Worm (Caenorhabditis elegans) whole organism, late embryonic: ENCODE measurements around the gene asp-5.

Experiments
- C08G9.2 ChIP-seq: sonication (generic microtip); optimal IDR thresholded peaks from 2 replicates; lab custom pipeline; 2016; ENCODE audit warnings: mild to moderate bottlenecking, missing genetic modification characterization, moderate library complexity, missing compliant biosample characterization
- K09A11.1 ChIP-seq: sonication (generic microtip); optimal IDR thresholded peaks from 2 replicates; lab custom pipeline; 2017; ENCODE audit warnings: antibody characterized with exemption, mild to moderate bottlenecking, missing genetic modification characterization, missing compliant biosample characterization; ENCODE audit not compliant: insufficient read depth
- ahr-1 ChIP-seq: sonication (generic microtip); optimal IDR thresholded peaks from 2 replicates; lab custom pipeline; 2016; ENCODE audit warnings: missing genetic modification characterization, missing compliant biosample characterization
- ceh-2 ChIP-seq: sonication (generic microtip); optimal IDR thresholded peaks from 2 replicates; lab custom pipeline; 2016; ENCODE audit warnings: missing genotype, missing genetic modification characterization, missing compliant biosample characterization
- ceh-22 ChIP-seq: sonication (generic microtip); optimal IDR thresholded peaks from 2 replicates; lab custom pipeline; 2017; ENCODE audit warnings: missing biosample characterization, missing genetic modification characterization
- ceh-34 ChIP-seq: sonication (generic microtip); optimal IDR thresholded peaks from 2 replicates; lab custom pipeline; 2016; ENCODE audit warnings: mild to moderate bottlenecking, missing genetic modification characterization, missing compliant biosample characterization
- ceh-45 ChIP-seq: fragments of 200-800 bp; sonication (Bioruptor generic); IDR thresholded peaks from 2 replicates; pipeline ENCODE4 v1.3.6; 2022; ENCODE audit warnings: missing genetic modification reagents, missing genetic modification characterization, missing compliant biosample characterization
- ceh-48 ChIP-seq: sonication (generic microtip); optimal IDR thresholded peaks from 2 replicates; lab custom pipeline; 2016; ENCODE audit warnings: missing genetic modification characterization, inconsistent platforms, missing compliant biosample characterization
- ceh-6 ChIP-seq: fragments of 200-800 bp; sonication (Bioruptor generic); optimal IDR thresholded peaks from 2 replicates; lab custom pipeline; 2018; ENCODE audit warnings: mild to moderate bottlenecking, missing genetic modification characterization, missing compliant biosample characterization
- dmd-4 ChIP-seq: sonication (generic microtip); optimal IDR thresholded peaks from 2 replicates; lab custom pipeline; 2016; ENCODE audit warnings: borderline replicate concordance, missing genetic modification characterization, missing compliant biosample characterization
- elt-2 ChIP-seq: sonication (generic microtip); optimal IDR thresholded peaks from 2 replicates; lab custom pipeline; 2016; ENCODE audit warnings: missing genetic modification reagents, missing genetic modification characterization, missing compliant biosample characterization
- elt-4 ChIP-seq: sonication (generic microtip); optimal IDR thresholded peaks from 2 replicates; lab custom pipeline; 2016; ENCODE audit warnings: missing genetic modification characterization, missing compliant biosample characterization
- ets-4 ChIP-seq: sonication (generic microtip); optimal IDR thresholded peaks from 2 replicates; lab custom pipeline; 2016; ENCODE audit warnings: missing genetic modification characterization, missing compliant biosample characterization
- fax-1 ChIP-seq: sonication (generic microtip); optimal IDR thresholded peaks from 2 replicates; lab custom pipeline; 2016; ENCODE audit warnings: missing genotype, missing genetic modification characterization, missing compliant biosample characterization
- fkh-10 ChIP-seq: fragments of 150-350 bp; optimal IDR thresholded peaks from 2 replicates; lab custom pipeline; 2014; ENCODE audit warnings: missing biosample characterization, missing genetic modification reagents, missing genetic modification characterization
- fkh-6 ChIP-seq: sonication (generic microtip); optimal IDR thresholded peaks from 2 replicates; lab custom pipeline; 2016; ENCODE audit warnings: missing genetic modification characterization, missing compliant biosample characterization
- hlh-13 ChIP-seq: fragments of 200-800 bp; sonication (Bioruptor generic); optimal IDR thresholded peaks from 2 replicates; lab custom pipeline; 2018; ENCODE audit warnings: mild to moderate bottlenecking, missing genetic modification characterization, missing compliant biosample characterization
- lin-11 ChIP-seq: fragments of 200-800 bp; sonication (Bioruptor generic); optimal IDR thresholded peaks from 2 replicates; lab custom pipeline; 2018; ENCODE audit warnings: mild to moderate bottlenecking, missing genetic modification characterization, missing compliant biosample characterization
- madf-2 ChIP-seq: sonication (generic microtip); optimal IDR thresholded peaks from 2 replicates; lab custom pipeline; 2017; ENCODE audit warnings: missing genetic modification characterization, missing compliant biosample characterization
- mec-3 ChIP-seq: sonication (generic microtip); optimal IDR thresholded peaks from 2 replicates; lab custom pipeline; 2016; ENCODE audit warnings: borderline replicate concordance, missing genetic modification characterization, missing compliant biosample characterization
- npax-4 ChIP-seq: sonication (generic microtip); optimal IDR thresholded peaks from 2 replicates; lab custom pipeline; 2016; ENCODE audit warnings: missing genetic modification characterization, missing compliant biosample characterization
- odd-2 ChIP-seq: sonication (generic microtip); optimal IDR thresholded peaks from 2 replicates; lab custom pipeline; 2017; ENCODE audit warnings: antibody characterized with exemption, mild to moderate bottlenecking, missing genetic modification characterization, missing compliant biosample characterization
- pat-9 ChIP-seq: fragments of 200-800 bp; sonication (Bioruptor generic); optimal IDR thresholded peaks from 2 replicates; lab custom pipeline; 2018; ENCODE audit warnings: mild to moderate bottlenecking, missing genetic modification characterization, moderate library complexity, missing compliant biosample characterization
- pax-1 ChIP-seq: fragments of 150-350 bp; optimal IDR thresholded peaks from 2 replicates; lab custom pipeline; 2014; ENCODE audit warnings: missing biosample characterization, missing genetic modification characterization
- pha-4 ChIP-seq: fragments of 150-350 bp; optimal IDR thresholded peaks from 2 replicates; lab custom pipeline; 2018; ENCODE audit warnings: missing biosample characterization, missing genetic modification reagents, missing genetic modification characterization
- pqm-1 ChIP-seq: sonication (generic microtip); optimal IDR thresholded peaks from 2 replicates; lab custom pipeline; 2016; ENCODE audit warnings: missing genetic modification characterization, missing compliant biosample characterization
- sdc-2 ChIP-seq: sonication (generic microtip); optimal IDR thresholded peaks from 2 replicates; lab custom pipeline; 2016; ENCODE audit warnings: missing genotype, missing genetic modification characterization, missing compliant biosample characterization
- sox-4 ChIP-seq: sonication (generic microtip); optimal IDR thresholded peaks from 2 replicates; lab custom pipeline; 2017; ENCODE audit warnings: mild to moderate bottlenecking, missing genetic modification characterization, inconsistent platforms, missing compliant biosample characterization
- syd-9 ChIP-seq: sonication (generic microtip); optimal IDR thresholded peaks from 2 replicates; lab custom pipeline; 2016; ENCODE audit warnings: mild to moderate bottlenecking, missing genetic modification characterization, moderate library complexity, missing compliant biosample characterization
- tbx-7 ChIP-seq: sonication (generic microtip); optimal IDR thresholded peaks from 2 replicates; lab custom pipeline; 2016; ENCODE audit warnings: missing genotype, missing genetic modification characterization, missing compliant biosample characterization
- ttx-3 ChIP-seq: sonication (generic microtip); optimal IDR thresholded peaks from 2 replicates; lab custom pipeline; 2016; ENCODE audit warnings: missing genetic modification reagents, missing genetic modification characterization, missing compliant biosample characterization
- unc-42 ChIP-seq: sonication (generic microtip); optimal IDR thresholded peaks from 2 replicates; lab custom pipeline; 2016; ENCODE audit warnings: missing genotype, missing genetic modification characterization, missing compliant biosample characterization
- unc-55 ChIP-seq: sonication (generic microtip); optimal IDR thresholded peaks from 2 replicates; lab custom pipeline; 2017; ENCODE audit warnings: missing biosample characterization, missing genetic modification reagents, missing genetic modification characterization
- zip-5 ChIP-seq: sonication (generic microtip); optimal IDR thresholded peaks from 2 replicates; lab custom pipeline; 2016; ENCODE audit warnings: missing genetic modification characterization, missing compliant biosample characterization

asp-5 gene

DNA sequence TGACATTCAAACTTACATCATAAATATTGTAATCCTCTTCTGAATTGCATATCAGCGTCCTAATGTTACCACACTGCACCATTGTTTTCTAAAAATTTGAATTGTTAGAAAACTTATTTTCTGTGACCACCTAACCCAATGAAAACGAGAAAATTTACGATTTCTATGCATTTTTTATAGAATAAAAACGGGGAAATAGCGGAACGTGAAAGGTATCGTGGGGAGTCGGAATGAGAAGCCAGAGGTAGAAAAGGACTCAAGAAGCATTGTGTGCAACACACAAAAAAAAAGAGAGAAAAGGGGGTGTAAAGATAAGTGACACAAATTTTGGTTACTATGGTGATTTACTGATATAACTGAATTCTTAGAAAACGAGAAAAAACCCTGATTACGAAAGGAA, 22.0 kb upstream of the asp-5 start, which contains the start of gene C16D9.6:
TSS of gene C16D9.6 (minus strand) at position 101 of the 400 bp plus-strand sequence.
- TF ChIP-seq fax-1 (tag; lab: Kevin White, UChicago): no peak
- no peak for TF ChIP-seq pat-9 (tag; lab: Kevin White, UChicago)
- TF ChIP-seq elt-2 (tag; lab: Kevin White, UChicago): no peak
- TF ChIP-seq zip-5: no peak
- no peak for TF ChIP-seq ets-4
- no peak for TF ChIP-seq ttx-3 (tag; lab: Kevin White, UChicago)
- no peak for TF ChIP-seq ahr-1 (tag; lab: Kevin White, UChicago)
- TF ChIP-seq dmd-4 (tag; lab: Kevin White, UChicago): no peak
- TF ChIP-seq sdc-2 (tag; lab: Kevin White, UChicago): no peak
- TF ChIP-seq madf-2 (tag; lab: Kevin White, UChicago): no peak
- TF ChIP-seq tbx-7: no peak
- no peak for TF ChIP-seq K09A11.1 (tag; lab: Kevin White, UChicago)
- no peak for TF ChIP-seq ceh-22 (tag; lab: Kevin White, UChicago)
- no peak for TF ChIP-seq C08G9.2
- TF ChIP-seq pqm-1 (tag; lab: Kevin White, UChicago): no peak
- TF ChIP-seq ceh-6 (GFP tag; lab: Kevin White, UChicago): no peak
- TF ChIP-seq pax-1: no peak
- TF ChIP-seq fkh-6 (tag; lab: Kevin White, UChicago): no peak

ce11 chrV:8251075-8251474, 21.1 kb upstream of the asp-5 start:
- TF ChIP-seq mec-3 (tag; lab: Kevin White, UChicago): no peak
- TF ChIP-seq odd-2 (tag; lab: Kevin White, UChicago): no peak
- TF ChIP-seq K09A11.1 (tag; lab: Kevin White, UChicago): no peak
- no peak for TF ChIP-seq hlh-13 (GFP tag; lab: Kevin White, UChicago)
- TF ChIP-seq fkh-10: no peak
- no peak for TF ChIP-seq ceh-48
- TF ChIP-seq ahr-1 (tag; lab: Kevin White, UChicago): no peak
- no peak for TF ChIP-seq syd-9 (tag; lab: Kevin White, UChicago)
- TF ChIP-seq elt-4 (tag; lab: Kevin White, UChicago): no peak
- no peak for TF ChIP-seq dmd-4 (tag; lab: Kevin White, UChicago)
- no peak for TF ChIP-seq sox-4 (tag; lab: Kevin White, UChicago)

DNA sequence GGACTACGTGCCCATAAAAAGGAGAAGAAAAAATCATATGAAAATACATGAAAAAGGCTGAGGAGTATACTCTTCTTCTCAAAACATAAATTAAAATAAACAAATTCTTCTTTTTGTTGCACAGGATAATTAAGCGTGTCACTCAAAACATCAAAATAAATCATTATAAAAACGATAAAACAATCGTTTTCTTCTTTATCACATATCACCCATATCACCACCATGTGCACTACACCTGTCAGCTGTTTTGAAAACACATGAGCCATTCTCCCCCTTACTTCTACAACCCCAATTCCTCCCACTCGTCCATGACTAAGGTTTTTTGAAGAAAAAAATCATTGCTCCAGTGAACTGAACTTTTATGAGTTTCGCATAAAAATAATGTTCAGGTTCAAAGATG, 19.7 kb upstream of the asp-5 start:
- TF ChIP-seq ceh-34 (tag; lab: Kevin White, UChicago): no peak
- peak; percentile 43 for TF ChIP-seq unc-55 (GFP tag; lab: Kevin White, UChicago)
- TF ChIP-seq lin-11 (tag; lab: Kevin White, UChicago): no peak
- TF ChIP-seq ttx-3 (tag; lab: Kevin White, UChicago): no peak

DNA sequence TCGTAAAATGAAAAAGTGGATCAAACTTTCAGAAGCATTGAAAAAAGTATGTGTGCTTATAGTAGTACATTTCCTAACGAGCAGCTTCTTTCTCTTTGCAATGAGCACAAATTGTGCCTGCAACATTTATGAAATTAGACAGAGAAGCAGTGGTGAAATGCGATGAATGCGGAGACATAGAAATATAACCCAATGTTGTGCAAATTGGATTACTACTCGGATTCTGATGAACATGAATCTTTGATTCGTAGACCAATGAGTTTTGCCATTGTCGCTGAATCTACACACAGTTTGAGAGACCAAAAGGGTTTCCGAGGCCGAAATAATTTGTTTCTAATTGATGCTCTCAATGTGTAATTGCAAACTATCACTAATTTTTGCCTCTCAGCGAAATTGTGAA, 18.2 kb upstream of the asp-5 start:
- TF ChIP-seq unc-42 (tag; lab: Kevin White, UChicago) (peak; percentile 97), ceh-45 (GFP tag; lab: Robert Waterston, UW) (no peak)

DNA sequence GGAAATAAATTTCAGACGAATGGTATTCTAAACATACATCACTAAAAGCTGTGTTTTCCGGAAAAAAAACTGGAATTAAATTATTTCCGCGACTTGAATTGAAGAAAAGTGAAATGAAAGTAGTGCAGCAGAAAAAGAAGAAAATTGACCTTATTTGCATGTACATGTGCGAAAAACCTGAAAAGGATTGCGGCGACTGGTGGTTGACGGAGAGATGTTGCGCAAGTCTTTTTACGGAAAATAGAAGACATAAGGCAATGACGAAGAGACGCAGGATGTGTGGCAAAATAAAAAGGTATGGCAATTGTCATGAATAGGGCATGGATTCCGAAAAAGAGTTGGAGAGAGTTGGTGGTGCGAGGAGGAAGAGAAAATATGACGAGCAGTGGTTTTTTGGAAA, 17.2 kb upstream of the asp-5 start:
- no peak for TF ChIP-seq ceh-2
- peak; percentile 30 for TF ChIP-seq unc-42 (tag; lab: Kevin White, UChicago)
- no peak for TF ChIP-seq tbx-7
- no peak for TF ChIP-seq madf-2 (tag; lab: Kevin White, UChicago)
- no peak for TF ChIP-seq pha-4 (tag; lab: Kevin White, UChicago)
- TF ChIP-seq ets-4: no peak
- TF ChIP-seq ceh-22 (tag; lab: Kevin White, UChicago): no peak
- no peak for TF ChIP-seq npax-4
- no peak for TF ChIP-seq mec-3 (tag; lab: Kevin White, UChicago)
